Worm (Caenorhabditis elegans) whole organism, late embryonic: Measurements from ENCODE around the gene mdf-1.

Experiments used
- C38D4.7 ChIP-seq: fragments of 200-800 bp; sonication (Bioruptor generic); optimal IDR thresholded peaks from 2 replicates; lab custom pipeline; 2018; ENCODE audit warnings: mild to moderate bottlenecking, missing genetic modification characterization, moderate library complexity, missing compliant biosample characterization
- F13H6.1 ChIP-seq: sonication (generic microtip); optimal IDR thresholded peaks from 2 replicates; lab custom pipeline; 2016; ENCODE audit warnings: missing genetic modification characterization, missing compliant biosample characterization
- K02D7.2 ChIP-seq: sonication (generic microtip); optimal IDR thresholded peaks from 2 replicates; lab custom pipeline; 2017; ENCODE audit warnings: mild to moderate bottlenecking, missing genetic modification characterization, missing compliant biosample characterization
- T23F11.4 ChIP-seq: fragments of 200-800 bp; sonication (Bioruptor generic); optimal IDR thresholded peaks from 2 replicates; lab custom pipeline; 2018; ENCODE audit warnings: mild to moderate bottlenecking, missing genetic modification characterization, missing compliant biosample characterization
- Y22D7AL.16 ChIP-seq: sonication (generic microtip); optimal IDR thresholded peaks from 2 replicates; lab custom pipeline; 2016; ENCODE audit warnings: missing genetic modification characterization, missing compliant biosample characterization
- ama-1 ChIP-seq: fragments of 150-350 bp; optimal IDR thresholded peaks from 2 replicates; lab custom pipeline; 2014
- ceh-22 ChIP-seq: sonication (generic microtip); optimal IDR thresholded peaks from 2 replicates; lab custom pipeline; 2017; ENCODE audit warnings: missing biosample characterization, missing genetic modification characterization
- ceh-34 ChIP-seq: sonication (generic microtip); optimal IDR thresholded peaks from 2 replicates; lab custom pipeline; 2016; ENCODE audit warnings: mild to moderate bottlenecking, missing genetic modification characterization, missing compliant biosample characterization
- ceh-45 ChIP-seq: fragments of 200-800 bp; sonication (Bioruptor generic); IDR thresholded peaks from 2 replicates; pipeline ENCODE4 v1.3.6; 2022; ENCODE audit warnings: missing genetic modification reagents, missing genetic modification characterization, missing compliant biosample characterization
- dmd-4 ChIP-seq: sonication (generic microtip); optimal IDR thresholded peaks from 2 replicates; lab custom pipeline; 2016; ENCODE audit warnings: borderline replicate concordance, missing genetic modification characterization, missing compliant biosample characterization
- dve-1 ChIP-seq: sonication (generic microtip); optimal IDR thresholded peaks from 2 replicates; lab custom pipeline; 2017; ENCODE audit warnings: antibody characterized with exemption, mild to moderate bottlenecking, missing genetic modification characterization, missing compliant biosample characterization
- elt-2 ChIP-seq: sonication (generic microtip); optimal IDR thresholded peaks from 2 replicates; lab custom pipeline; 2016; ENCODE audit warnings: missing genetic modification reagents, missing genetic modification characterization, missing compliant biosample characterization
- ets-4 ChIP-seq: sonication (generic microtip); optimal IDR thresholded peaks from 2 replicates; lab custom pipeline; 2016; ENCODE audit warnings: missing genetic modification characterization, missing compliant biosample characterization
- eyg-1 ChIP-seq: sonication (generic microtip); optimal IDR thresholded peaks from 2 replicates; lab custom pipeline; 2016; ENCODE audit warnings: missing genotype, missing genetic modification characterization, missing compliant biosample characterization
- fkh-6 ChIP-seq: sonication (generic microtip); optimal IDR thresholded peaks from 2 replicates; lab custom pipeline; 2016; ENCODE audit warnings: missing genetic modification characterization, missing compliant biosample characterization
- hlh-13 ChIP-seq: fragments of 200-800 bp; sonication (Bioruptor generic); optimal IDR thresholded peaks from 2 replicates; lab custom pipeline; 2018; ENCODE audit warnings: mild to moderate bottlenecking, missing genetic modification characterization, missing compliant biosample characterization
- hlh-30 ChIP-seq: sonication (generic microtip); optimal IDR thresholded peaks from 2 replicates; lab custom pipeline; 2017; ENCODE audit warnings: antibody characterized with exemption, missing genetic modification characterization, missing compliant biosample characterization; ENCODE audit not compliant: insufficient read depth
- hlh-6 ChIP-seq: sonication (generic microtip); optimal IDR thresholded peaks from 2 replicates; lab custom pipeline; 2016; ENCODE audit warnings: missing genotype, missing genetic modification characterization, missing compliant biosample characterization
- hlh-8 ChIP-seq: sonication (generic microtip); optimal IDR thresholded peaks from 2 replicates; lab custom pipeline; 2016; ENCODE audit warnings: missing genotype, missing genetic modification characterization, missing compliant biosample characterization
- madf-2 ChIP-seq: sonication (generic microtip); optimal IDR thresholded peaks from 2 replicates; lab custom pipeline; 2017; ENCODE audit warnings: missing genetic modification characterization, missing compliant biosample characterization
- nfya-1 ChIP-seq: sonication (generic microtip); optimal IDR thresholded peaks from 2 replicates; lab custom pipeline; 2017; ENCODE audit warnings: missing genetic modification characterization, mild to moderate bottlenecking, missing compliant biosample characterization, antibody characterized with exemption, moderate library complexity
- nhr-11 ChIP-seq: fragments of 150-350 bp; optimal IDR thresholded peaks from 2 replicates; lab custom pipeline; 2014; ENCODE audit warnings: missing biosample characterization, missing genetic modification characterization
- nhr-232 ChIP-seq: sonication (generic microtip); optimal IDR thresholded peaks from 2 replicates; lab custom pipeline; 2016; ENCODE audit warnings: missing genetic modification characterization, missing compliant biosample characterization
- npax-4 ChIP-seq: sonication (generic microtip); optimal IDR thresholded peaks from 2 replicates; lab custom pipeline; 2016; ENCODE audit warnings: missing genetic modification characterization, missing compliant biosample characterization
- pag-3 ChIP-seq: sonication (generic microtip); optimal IDR thresholded peaks from 2 replicates; lab custom pipeline; 2016; ENCODE audit warnings: missing compliant biosample characterization, missing genetic modification characterization, borderline replicate concordance
- pax-1 ChIP-seq: fragments of 150-350 bp; optimal IDR thresholded peaks from 2 replicates; lab custom pipeline; 2014; ENCODE audit warnings: missing biosample characterization, missing genetic modification characterization
- pros-1 ChIP-seq: fragments of 150-350 bp; optimal IDR thresholded peaks from 2 replicates; lab custom pipeline; 2014; ENCODE audit warnings: missing biosample characterization, missing genetic modification reagents, missing genetic modification characterization
- ref-2 ChIP-seq: sonication (generic microtip); optimal IDR thresholded peaks from 2 replicates; lab custom pipeline; 2016; ENCODE audit warnings: missing genetic modification characterization, missing compliant biosample characterization
- sox-2 ChIP-seq: fragments of 200-800 bp; sonication (Bioruptor generic); IDR thresholded peaks from 2 replicates; pipeline ENCODE4 v1.3.6; 2022; ENCODE audit warnings: missing genetic modification reagents, missing genetic modification characterization, missing compliant biosample characterization
- tbx-2 ChIP-seq: sonication (generic microtip); optimal IDR thresholded peaks from 2 replicates; lab custom pipeline; 2016; ENCODE audit warnings: missing genetic modification characterization, missing compliant biosample characterization
- ttx-3 ChIP-seq: sonication (generic microtip); optimal IDR thresholded peaks from 2 replicates; lab custom pipeline; 2016; ENCODE audit warnings: missing genetic modification reagents, missing genetic modification characterization, missing compliant biosample characterization
- unc-3 ChIP-seq, 2 experiments: fragments of 200-800 bp in 1 of 2; sonication (Bioruptor generic) in 1 of 2; sonication (generic microtip) in 1 of 2; conservative IDR thresholded peaks in 1 of 2; optimal IDR thresholded peaks in 1 of 2; 2 replicates each; pipeline versions ENCODE4 v1.3.6 to Lab custom; 2016 to 2022; ENCODE audit warnings: missing compliant biosample characterization in 2 of 2, missing genetic modification characterization in 2 of 2, missing genetic modification reagents in 1 of 2
- unc-55 ChIP-seq: sonication (generic microtip); optimal IDR thresholded peaks from 2 replicates; lab custom pipeline; 2017; ENCODE audit warnings: missing biosample characterization, missing genetic modification reagents, missing genetic modification characterization
- zip-5 ChIP-seq: sonication (generic microtip); optimal IDR thresholded peaks from 2 replicates; lab custom pipeline; 2016; ENCODE audit warnings: missing genetic modification characterization, missing compliant biosample characterization
- ztf-16 ChIP-seq: sonication (generic microtip); optimal IDR thresholded peaks from 2 replicates; lab custom pipeline; 2017; ENCODE audit warnings: missing genetic modification characterization, missing compliant biosample characterization

mdf-1 gene

ce11 chrV:9582594-9583322, 38.7 kb upstream of the mdf-1 start, which contains the start of gene rtfo-1 (continued):
- no peak for TF ChIP-seq npax-4 (tag; lab: Kevin White, UChicago)
- TF ChIP-seq nhr-232 (tag; lab: Kevin White, UChicago): no peak
- TF ChIP-seq pax-1 (tag; lab: Kevin White, UChicago): no peak
- TF ChIP-seq ets-4: no peak
- TF ChIP-seq C38D4.7 (GFP tag; lab: Kevin White, UChicago): peak; percentile 43
- peak; percentile 2 for TF ChIP-seq hlh-8 (tag; lab: Kevin White, UChicago)
- no peak for TF ChIP-seq ceh-22 (tag; lab: Kevin White, UChicago)
- TF ChIP-seq ztf-16 (tag; lab: Kevin White, UChicago): no peak
- peak; percentile 30 for TF ChIP-seq madf-2 (tag; lab: Kevin White, UChicago)
- peak; percentile 46 for TF ChIP-seq tbx-2
- no peak for TF ChIP-seq Y22D7AL.16 (tag; lab: Kevin White, UChicago)
- TF ChIP-seq hlh-6 (tag; lab: Kevin White, UChicago): no peak
- TF ChIP-seq nfya-1: peak; percentile 72
- peak; percentile 13 for TF ChIP-seq fkh-6
- TF ChIP-seq K02D7.2 (tag; lab: Kevin White, UChicago): no peak
- TF ChIP-seq hlh-13 (GFP tag; lab: Kevin White, UChicago): no peak
- TF ChIP-seq ref-2 (tag; lab: Kevin White, UChicago): peak; percentile 11
- TF ChIP-seq zip-5 (tag; lab: Kevin White, UChicago): peak; percentile 53

- no peak for TF ChIP-seq K02D7.2 (tag; lab: Kevin White, UChicago)
- TF ChIP-seq ama-1 (lab: Kevin White, UChicago): no peak
- TF ChIP-seq elt-2 (tag; lab: Kevin White, UChicago): no peak
- no peak for TF ChIP-seq sox-2 (GFP tag; lab: Robert Waterston, UW)
- no peak for TF ChIP-seq ttx-3 (tag; lab: Kevin White, UChicago)
- no peak for TF ChIP-seq pax-1 (tag; lab: Kevin White, UChicago)
- no peak for TF ChIP-seq eyg-1 (tag; lab: Kevin White, UChicago)
- TF ChIP-seq hlh-30: no peak
- no peak for TF ChIP-seq madf-2 (tag; lab: Kevin White, UChicago)
- TF ChIP-seq unc-3 (GFP tag; conservative IDR thresholded peaks at IDR 0.05; lab: Robert Waterston, UW): no peak
- no peak for TF ChIP-seq unc-3 (tag; optimal IDR thresholded peaks at IDR 0.05; lab: Kevin White, UChicago)
- TF ChIP-seq unc-55 (GFP tag; lab: Kevin White, UChicago): no peak
- no peak for TF ChIP-seq zip-5 (tag; lab: Kevin White, UChicago)
- no peak for TF ChIP-seq T23F11.4 (GFP tag; lab: Kevin White, UChicago)
Measured at ce11 chrV:9576991-9577390, 33.0 kb upstream of the mdf-1 start, which contains the start of gene F25B3.2. F25B3.2 (plus strand) TSS chrV:9577291.

- TF ChIP-seq ceh-45 (GFP tag; lab: Robert Waterston, UW) (no peak), nhr-11 (no peak), dve-1 (tag; lab: Kevin White, UChicago) (no peak), Y22D7AL.16 (tag; lab: Kevin White, UChicago) (no peak), unc-3 (GFP tag; conservative IDR thresholded peaks at IDR 0.05; lab: Robert Waterston, UW) (no peak), unc-3 (tag; optimal IDR thresholded peaks at IDR 0.05; lab: Kevin White, UChicago) (no peak), K02D7.2 (tag; lab: Kevin White, UChicago) (no peak), unc-55 (GFP tag; lab: Kevin White, UChicago) (no peak), pag-3 (no peak), F13H6.1 (no peak), hlh-8 (tag; lab: Kevin White, UChicago) (no peak), ceh-34 (tag; lab: Kevin White, UChicago) (no peak)
Measured at ce11 chrV:9571673-9572072, 27.6 kb upstream of the mdf-1 start.

ce11 chrV:9571056-9571455, 27.0 kb upstream of the mdf-1 start:
- TF ChIP-seq elt-2 (tag; lab: Kevin White, UChicago) (peak; percentile 3), sox-2 (GFP tag; lab: Robert Waterston, UW) (no peak), pros-1 (tag; lab: Kevin White, UChicago) (no peak), dmd-4 (no peak)
